Fruit fly (Drosophila melanogaster): ENCODE measurements around the gene hth.

The hth gene

DNA sequence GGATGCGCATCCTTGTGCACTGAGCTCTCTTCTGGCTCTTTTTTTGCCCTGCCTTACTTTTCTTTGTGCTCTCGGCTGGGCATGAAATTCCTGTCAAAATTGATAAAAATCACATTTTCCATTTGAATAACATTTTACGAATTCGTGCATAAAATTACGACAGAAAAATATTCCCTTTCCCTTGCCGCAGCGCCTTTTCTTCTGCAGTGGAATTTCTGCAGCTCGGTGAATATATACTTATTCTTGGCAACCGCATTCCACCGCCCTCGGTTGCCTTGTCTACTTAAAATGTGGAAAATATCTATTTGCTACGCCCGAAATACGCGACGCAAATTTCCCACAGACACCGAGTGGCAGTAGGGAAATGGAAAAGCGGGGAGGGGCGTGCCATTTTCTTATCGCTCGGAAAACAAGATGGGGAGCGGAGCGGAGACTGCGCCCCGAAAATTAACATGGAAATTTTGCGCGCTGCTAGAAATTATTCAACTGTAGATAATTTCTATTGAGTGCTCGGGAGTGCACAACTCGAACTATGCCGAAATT, 79.4 kb downstream of the hth start (continued):
- no peak for TF ChIP-seq Atf6 (GFP tag; IDR thresholded peaks at IDR 0.05)

DNA sequence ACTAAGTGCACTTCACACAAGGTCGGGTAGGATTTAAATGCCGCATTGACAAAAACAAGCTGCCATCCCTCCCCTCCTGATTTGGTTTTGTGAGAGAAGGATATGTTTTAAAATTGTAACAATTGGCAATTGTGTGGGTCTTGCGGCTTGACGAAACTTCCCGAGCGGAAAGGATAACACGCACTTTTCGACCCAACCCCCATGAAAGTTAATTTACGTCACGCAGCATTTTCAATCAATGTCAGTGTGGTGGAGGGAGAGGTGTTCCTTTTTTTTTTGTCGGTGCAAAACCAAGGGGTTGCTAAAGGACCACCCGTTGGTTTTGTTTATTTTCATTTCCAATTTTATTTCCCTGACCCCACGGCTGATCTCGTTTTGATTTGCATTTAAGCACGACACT, 80.2 kb downstream of the hth start:
- TF ChIP-seq row (GFP tag; IDR thresholded peaks at IDR 0.05) (no peak), kni (GFP tag; optimal IDR thresholded peaks at IDR 0.05) (peak; percentile 33), CG2199 (GFP tag; IDR thresholded peaks at IDR 0.05) (0 out of 3 replicates have a peak, but pooled peaks have one; percentile 7), sqz (GFP tag; optimal IDR thresholded peaks at IDR 0.05) (peak; percentile 62), gsb-n (tag; optimal IDR thresholded peaks at IDR 0.05) (peak; percentile 57), run (tag; optimal IDR thresholded peaks at IDR 0.05) (peak; percentile 31), pros (GFP tag; optimal IDR thresholded peaks at IDR 0.05) (peak; percentile 80), CG14965 (GFP tag; optimal IDR thresholded peaks at IDR 0.05; ENCODE audit: borderline replicate concordance) (no peak)

DNA sequence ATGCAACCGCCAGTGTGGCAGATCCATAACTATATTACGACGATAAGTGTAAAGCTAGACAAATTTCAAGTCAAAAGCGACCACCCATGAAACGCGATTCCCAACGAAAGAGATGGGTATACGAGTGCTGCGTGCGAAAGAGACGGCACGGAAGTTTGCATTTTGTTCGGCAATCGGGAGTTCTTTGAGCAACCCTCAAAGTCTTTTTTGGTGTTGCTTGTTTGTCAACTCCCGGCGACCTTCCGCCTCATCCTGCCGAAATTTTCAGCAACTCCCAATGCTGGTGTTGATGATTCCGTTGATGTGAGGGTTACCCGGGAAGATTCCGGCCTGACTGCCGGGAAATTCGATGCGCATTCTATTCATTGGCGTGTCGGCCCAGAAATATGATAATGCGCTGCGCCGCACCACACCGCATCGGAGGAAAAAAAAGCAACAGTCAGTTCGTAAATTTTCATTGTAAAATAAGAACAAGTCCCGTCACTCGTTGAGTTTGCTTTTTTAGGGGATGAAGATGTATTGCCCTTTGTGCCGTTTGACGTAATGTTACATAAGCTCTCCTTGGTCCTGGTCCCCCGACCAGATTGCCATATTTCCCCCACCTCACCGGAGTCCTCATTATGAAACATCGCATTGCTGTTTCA, 81.6 kb downstream of the hth start:
- TF ChIP-seq CG10959 (GFP tag; IDR thresholded peaks at IDR 0.05) (no peak), pros (GFP tag; optimal IDR thresholded peaks at IDR 0.05) (peak; percentile 94), scrt (GFP tag; optimal IDR thresholded peaks at IDR 0.05) (peak; percentile 78), CG16863 (GFP tag; optimal IDR thresholded peaks at IDR 0.05) (no peak), E2f1 (GFP tag; IDR thresholded peaks at IDR 0.05) (no peak), CG12744 (GFP tag; optimal IDR thresholded peaks at IDR 0.05) (no peak), slbo (GFP tag; IDR thresholded peaks at IDR 0.05) (no peak), gcm (GFP tag; optimal IDR thresholded peaks at IDR 0.05) (no peak), CG17328 (GFP tag; IDR thresholded peaks at IDR 0.05) (no peak), nerfin-1 (tag; optimal IDR thresholded peaks at IDR 0.05) (peak; percentile 61), Ada2b (GFP tag; IDR thresholded peaks at IDR 0.05) (no peak), wdn (GFP tag; IDR thresholded peaks at IDR 0.05) (no peak), sd (tag; optimal IDR thresholded peaks at IDR 0.05) (peak; percentile 16), CG7372 (GFP tag; IDR thresholded peaks at IDR 0.05) (no peak), CG1602 (GFP tag; optimal IDR thresholded peaks at IDR 0.05) (no peak), Dfd (GFP tag; optimal IDR thresholded peaks at IDR 0.05) (no peak), abd-A (tag; optimal IDR thresholded peaks at IDR 0.05) (peak; percentile 2), kni (GFP tag; optimal IDR thresholded peaks at IDR 0.05) (peak; percentile 68), D19A (tag; optimal IDR thresholded peaks at IDR 0.05) (no peak), CG15011 (GFP tag; optimal IDR thresholded peaks at IDR 0.05) (no peak), Nf-YC (tag; optimal IDR thresholded peaks at IDR 0.05) (peak; percentile 74), gsb-n (tag; optimal IDR thresholded peaks at IDR 0.05) (peak; percentile 86), ssp (GFP tag; IDR thresholded peaks at IDR 0.05) (no peak), CG10462 (GFP tag; optimal IDR thresholded peaks at IDR 0.05) (no peak), CG14014 (GFP tag; IDR thresholded peaks at IDR 0.05) (no peak), Pdp1 (GFP tag; optimal IDR thresholded peaks at IDR 0.05) (peak in 1 of 2 experiments; percentile 64), CG6689 (GFP tag; IDR thresholded peaks at IDR 0.05) (no peak), Opbp (GFP tag; IDR thresholded peaks at IDR 0.05; ENCODE audit: partially characterized antibody) (0 out of 3 replicates have a peak, but pooled peaks have one; percentile 19), psq (GFP tag; optimal IDR thresholded peaks at IDR 0.05) (no peak), rib (GFP tag; IDR thresholded peaks at IDR 0.05) (no peak), CG43689 (GFP tag; IDR thresholded peaks at IDR 0.05) (no peak), zen2 (GFP tag; IDR thresholded peaks at IDR 0.05; ENCODE audit: partially characterized antibody) (no peak), CG1832 (GFP tag; optimal IDR thresholded peaks at IDR 0.05) (peak; percentile 61), Doc3 (GFP tag; IDR thresholded peaks at IDR 0.05; ENCODE audit: partially characterized antibody) (no peak), chinmo (GFP tag; IDR thresholded peaks at IDR 0.05; ENCODE audit: partially characterized antibody) (0 out of 4 replicates have a peak, but pooled peaks have one; percentile 66), zfh1 (GFP tag; IDR thresholded peaks at IDR 0.05) (0 out of 3 replicates have a peak, but pooled peaks have one; percentile 7), pfk (GFP tag; optimal IDR thresholded peaks at IDR 0.05) (no peak), lov (optimal IDR thresholded peaks at IDR 0.05) (no peak), lov (GFP tag; IDR thresholded peaks at IDR 0.05) (0 out of 3 replicates have a peak, but pooled peaks have one; percentile 40)

Data from whole organism, embryonic.